Worm (Caenorhabditis elegans) whole organism, L4 larva: ENCODE results near the gene F53B2.8.
A peak's percentile ranks its signal among the peaks of the same experiment; 100 is the strongest.

Experiments used
- F44E2.7 ChIP-seq: fragments of 200-800 bp; sonication (Bioruptor generic); IDR thresholded peaks from 2 replicates; pipeline ENCODE4 v2.1.2; 2022; ENCODE audit warnings: missing genetic modification characterization, missing compliant biosample characterization
- T26A8.4 ChIP-seq: fragments of 200-800 bp; sonication (Bioruptor generic); IDR thresholded peaks from 2 replicates; pipeline ENCODE4 v1.3.6; 2022; ENCODE audit warnings: missing genetic modification characterization, missing compliant biosample characterization
- Y48G9A.11 ChIP-seq: fragments of 200-800 bp; sonication (Bioruptor generic); IDR thresholded peaks from 2 replicates; pipeline ENCODE4 v1.3.6; 2022; ENCODE audit warnings: missing genetic modification reagents, missing genetic modification characterization, missing compliant biosample characterization
- ZK337.2 ChIP-seq: fragments of 200-800 bp; sonication (Bioruptor generic); IDR thresholded peaks from 2 replicates; pipeline ENCODE4 v1.3.6; 2022; ENCODE audit warnings: missing genetic modification reagents, missing genetic modification characterization, missing compliant biosample characterization
- ZK546.5 ChIP-seq, 2 experiments: sonication (generic microtip); optimal IDR thresholded peaks; 2 replicates each; lab custom pipeline; 2017; ENCODE audit warnings: missing biosample characterization in 2 of 2, missing genetic modification characterization in 2 of 2
- aha-1 ChIP-seq: fragments of 150-350 bp; peaks from one replicate; lab custom pipeline; 2014; ENCODE audit warnings: missing biosample characterization, missing genetic modification characterization
- aly-2 ChIP-seq: sonication (generic microtip); optimal IDR thresholded peaks from 2 replicates; lab custom pipeline; 2018; ENCODE audit warnings: missing biosample characterization, missing genetic modification characterization
- ceh-28 ChIP-seq: fragments of 150-350 bp; optimal IDR thresholded peaks from 2 replicates; lab custom pipeline; 2014; ENCODE audit warnings: missing biosample characterization, missing genetic modification reagents, missing genetic modification characterization
- ces-1 ChIP-seq: fragments of 150-350 bp; sonication (generic microtip); optimal IDR thresholded peaks from 4 replicates; lab custom pipeline; 2014; ENCODE audit warnings: missing biosample characterization, missing genetic modification reagents, missing genetic modification characterization
- ctbp-1 ChIP-seq: fragments of 200-800 bp; sonication (Bioruptor generic); IDR thresholded peaks from 2 replicates; pipeline ENCODE4 v1.3.6; 2022; ENCODE audit warnings: missing genetic modification reagents, missing genetic modification characterization, missing compliant biosample characterization
- daf-16 ChIP-seq, 3 experiments: sonication (generic microtip); optimal IDR thresholded peaks; 2 replicates each; lab custom pipeline; 2016 to 2017; ENCODE audit warnings: missing genetic modification characterization in 3 of 3, missing genetic modification reagents in 3 of 3, mild to moderate bottlenecking in 2 of 3, missing compliant biosample characterization in 2 of 3, missing biosample characterization in 1 of 3, moderate library complexity in 1 of 3
- daf-19 ChIP-seq: fragments of 200-800 bp; sonication (Bioruptor generic); conservative IDR thresholded peaks from 2 replicates; pipeline ENCODE4 v1.3.6; 2022; ENCODE audit warnings: missing genetic modification characterization, missing compliant biosample characterization
- daf-8 ChIP-seq: fragments of 200-800 bp; sonication (Bioruptor generic); IDR thresholded peaks from 2 replicates; pipeline ENCODE4 v1.3.6; 2022; ENCODE audit warnings: missing genetic modification characterization, missing compliant biosample characterization
- dmd-6 ChIP-seq: fragments of 200-800 bp; sonication (Bioruptor generic); IDR thresholded peaks from 2 replicates; pipeline ENCODE4 v1.3.6; 2022; ENCODE audit warnings: missing genetic modification reagents, missing genetic modification characterization, missing compliant biosample characterization
- duxl-1 ChIP-seq: sonication (generic microtip); optimal IDR thresholded peaks from 2 replicates; lab custom pipeline; 2016; ENCODE audit warnings: mild to moderate bottlenecking, missing genetic modification characterization, moderate library complexity, missing compliant biosample characterization; ENCODE audit not compliant: poor library complexity
- dve-1 ChIP-seq: sonication (generic microtip); optimal IDR thresholded peaks from 2 replicates; lab custom pipeline; 2017; ENCODE audit warnings: antibody characterized with exemption, mild to moderate bottlenecking, missing genetic modification characterization, missing compliant biosample characterization; ENCODE audit not compliant: insufficient read depth
- egl-27 ChIP-seq: sonication (generic microtip); optimal IDR thresholded peaks from 3 replicates; lab custom pipeline; 2017; ENCODE audit warnings: missing biosample characterization, missing genetic modification reagents, missing genetic modification characterization
- egl-43 ChIP-seq: fragments of 200-800 bp; sonication (Bioruptor generic); IDR thresholded peaks from 2 replicates; pipeline ENCODE4 v1.3.6; 2022; ENCODE audit warnings: missing genetic modification reagents, missing genetic modification characterization, missing compliant biosample characterization
- fos-1 ChIP-seq: fragments of 150-350 bp; optimal IDR thresholded peaks from 2 replicates; lab custom pipeline; 2014; ENCODE audit warnings: missing biosample characterization, missing genetic modification characterization
- gei-8 ChIP-seq: fragments of 200-800 bp; sonication (Bioruptor generic); optimal IDR thresholded peaks from 2 replicates; lab custom pipeline; 2018; ENCODE audit warnings: mild to moderate bottlenecking, missing genetic modification characterization, missing compliant biosample characterization
- hlh-11 ChIP-seq: fragments of 200-800 bp; sonication (Bioruptor generic); optimal IDR thresholded peaks from 2 replicates; lab custom pipeline; 2018; ENCODE audit warnings: mild to moderate bottlenecking, missing genetic modification characterization, missing compliant biosample characterization
- hlh-30 ChIP-seq: sonication (generic microtip); optimal IDR thresholded peaks from 2 replicates; lab custom pipeline; 2017; ENCODE audit warnings: antibody characterized with exemption, mild to moderate bottlenecking, missing genetic modification characterization, missing compliant biosample characterization; ENCODE audit not compliant: insufficient read depth
- lin-1 ChIP-seq: fragments of 200-800 bp; sonication (Bioruptor generic); IDR thresholded peaks from 2 replicates; pipeline ENCODE4 v1.3.6; 2022; ENCODE audit warnings: missing genetic modification reagents, missing genetic modification characterization, missing compliant biosample characterization
- lin-13 ChIP-seq: fragments of 150-350 bp; optimal IDR thresholded peaks from 2 replicates; lab custom pipeline; 2014; ENCODE audit warnings: missing biosample characterization, missing genetic modification reagents, missing genetic modification characterization
- lin-15B ChIP-seq: fragments of 150-350 bp; sonication (generic microtip); optimal IDR thresholded peaks from 3 replicates; lab custom pipeline; 2014; ENCODE audit warnings: missing biosample characterization, missing genetic modification characterization
- lin-29 ChIP-seq: fragments of 200-800 bp; sonication (Bioruptor generic); IDR thresholded peaks from 2 replicates; pipeline ENCODE4 v1.3.6; 2022; ENCODE audit warnings: missing genetic modification reagents, missing genetic modification characterization, missing compliant biosample characterization
- lir-3 ChIP-seq: sonication (generic microtip); optimal IDR thresholded peaks from 2 replicates; lab custom pipeline; 2016; ENCODE audit warnings: mild to moderate bottlenecking, missing genetic modification characterization, missing compliant biosample characterization
- lsy-2 ChIP-seq, 2 experiments: fragments of 150-350 bp in 1 of 2; sonication (generic microtip) in 1 of 2; optimal IDR thresholded peaks; 2 replicates each; lab custom pipeline; 2014 to 2017; ENCODE audit warnings: missing biosample characterization in 2 of 2, missing genetic modification characterization in 2 of 2
- madf-9 ChIP-seq: fragments of 200-800 bp; sonication (Bioruptor generic); conservative IDR thresholded peaks from 2 replicates; pipeline ENCODE4 v1.3.6; 2022; ENCODE audit warnings: missing genetic modification reagents, missing genetic modification characterization, missing compliant biosample characterization
- mdt-29 ChIP-seq: fragments of 200-800 bp; sonication (Bioruptor generic); IDR thresholded peaks from 2 replicates; pipeline ENCODE4 v1.3.6; 2022; ENCODE audit warnings: missing genetic modification reagents, missing genetic modification characterization, missing compliant biosample characterization
- mep-1 ChIP-seq: fragments of 150-350 bp; sonication (generic microtip); optimal IDR thresholded peaks from 3 replicates; lab custom pipeline; 2014; ENCODE audit warnings: missing biosample characterization, missing genetic modification characterization
- mes-2 ChIP-seq: sonication (generic microtip); optimal IDR thresholded peaks from 2 replicates; lab custom pipeline; 2016; ENCODE audit warnings: missing genotype, mild to moderate bottlenecking, missing genetic modification characterization, missing compliant biosample characterization; ENCODE audit not compliant: poor library complexity, severe bottlenecking
- mxl-3 ChIP-seq: fragments of 200-800 bp; sonication (Bioruptor generic); optimal IDR thresholded peaks from 2 replicates; lab custom pipeline; 2018; ENCODE audit warnings: mild to moderate bottlenecking, missing genetic modification characterization, missing compliant biosample characterization
- nhr-10 ChIP-seq: fragments of 150-350 bp; optimal IDR thresholded peaks from 2 replicates; lab custom pipeline; 2014; ENCODE audit warnings: missing biosample characterization, missing genetic modification characterization
- nhr-102 ChIP-seq: sonication (generic microtip); optimal IDR thresholded peaks from 2 replicates; lab custom pipeline; 2016; ENCODE audit warnings: mild to moderate bottlenecking, missing genetic modification characterization, moderate library complexity, missing compliant biosample characterization
- nhr-11 ChIP-seq: fragments of 150-350 bp; optimal IDR thresholded peaks from 2 replicates; lab custom pipeline; 2014; ENCODE audit warnings: missing biosample characterization, missing genetic modification characterization
- nhr-28 ChIP-seq: fragments of 150-350 bp; optimal IDR thresholded peaks from 2 replicates; lab custom pipeline; 2014; ENCODE audit warnings: missing biosample characterization, missing genetic modification characterization
- nhr-48 ChIP-seq: sonication (generic microtip); optimal IDR thresholded peaks from 2 replicates; lab custom pipeline; 2016; ENCODE audit warnings: mild to moderate bottlenecking, missing genetic modification characterization, missing compliant biosample characterization
- nhr-6 ChIP-seq: fragments of 150-350 bp; optimal IDR thresholded peaks from 2 replicates; lab custom pipeline; 2014; ENCODE audit warnings: missing biosample characterization, missing genetic modification characterization
- nhr-77 ChIP-seq: fragments of 150-350 bp; optimal IDR thresholded peaks from 2 replicates; lab custom pipeline; 2014; ENCODE audit warnings: missing biosample characterization, missing genetic modification characterization
- php-3 ChIP-seq: fragments of 200-800 bp; sonication (Bioruptor generic); IDR thresholded peaks from 2 replicates; pipeline ENCODE4 v1.3.6; 2022; ENCODE audit warnings: missing genetic modification reagents, missing genetic modification characterization, missing compliant biosample characterization
- pqm-1 ChIP-seq: sonication (generic microtip); optimal IDR thresholded peaks from 2 replicates; lab custom pipeline; 2017; ENCODE audit warnings: missing biosample characterization, missing genetic modification characterization
- sdz-12 ChIP-seq: fragments of 200-800 bp; sonication (Bioruptor generic); optimal IDR thresholded peaks from 2 replicates; lab custom pipeline; 2018; ENCODE audit warnings: mild to moderate bottlenecking, missing genetic modification characterization, missing compliant biosample characterization
- snpc-4 ChIP-seq: fragments of 150-350 bp; optimal IDR thresholded peaks from 2 replicates; lab custom pipeline; 2014; ENCODE audit warnings: missing biosample characterization, missing genetic modification characterization
- tra-1 ChIP-seq: fragments of 200-800 bp; sonication (Bioruptor generic); IDR thresholded peaks from 2 replicates; pipeline ENCODE4 v1.3.6; 2022; ENCODE audit warnings: missing genetic modification reagents, missing genetic modification characterization, missing compliant biosample characterization
- unc-130 ChIP-seq: sonication (generic microtip); optimal IDR thresholded peaks from 2 replicates; lab custom pipeline; 2016; ENCODE audit warnings: missing genetic modification reagents, missing genetic modification characterization, missing compliant biosample characterization
- unc-39 ChIP-seq: sonication (generic microtip); optimal IDR thresholded peaks from 2 replicates; lab custom pipeline; 2017; ENCODE audit warnings: missing biosample characterization, missing genetic modification characterization
- unc-62 ChIP-seq, 3 experiments: fragments of 150-350 bp in 1 of 3; sonication (generic microtip); optimal IDR thresholded peaks in 2 of 3; peaks in 1 of 3; 1 replicate in 1 of 3; 2 replicates in 2 of 3; lab custom pipeline; 2014 to 2017; ENCODE audit warnings: missing biosample characterization in 3 of 3, missing genetic modification characterization in 3 of 3, missing genetic modification reagents in 3 of 3, missing genotype in 1 of 3
- vab-7 ChIP-seq: fragments of 200-800 bp; sonication (Bioruptor generic); IDR thresholded peaks from 2 replicates; pipeline ENCODE4 v1.3.6; 2022; ENCODE audit warnings: missing genetic modification reagents, missing genetic modification characterization, missing compliant biosample characterization
- zip-11 ChIP-seq: fragments of 200-800 bp; sonication (Bioruptor generic); IDR thresholded peaks from 2 replicates; pipeline ENCODE4 v1.3.6; 2022; ENCODE audit warnings: missing genetic modification characterization, missing compliant biosample characterization
- ztf-7 ChIP-seq: fragments of 150-350 bp; optimal IDR thresholded peaks from 2 replicates; lab custom pipeline; 2014; ENCODE audit warnings: missing biosample characterization, missing genetic modification characterization

The F53B2.8 gene

ce11 chrIV:12527217-12527616, at the start of gene F53B2.8:
TSS of gene F53B2.8 (minus strand) at chrIV:12527396.
- TF ChIP-seq nhr-48 (peak; percentile 23), mxl-3 (peak; percentile 10), pqm-1 (tag; lab: Kevin White, UChicago) (peak; percentile 88), egl-43 (GFP tag; lab: Robert Waterston, UW) (no peak), lsy-2 (tag; optimal IDR thresholded peaks at IDR 0.05; lab: Kevin White, UChicago) (peak; percentile 17 to 37), nhr-6 (tag; lab: Kevin White, UChicago) (peak; percentile 95), unc-39 (no peak), zip-11 (no peak), lin-15B (tag; lab: Kevin White, UChicago) (no peak), ces-1 (GFP tag; lab: Kevin White, UChicago) (no peak), daf-16 (GFP tag; optimal IDR thresholded peaks at IDR 0.05; lab: Kevin White, UChicago) (peak in 1 of 2 experiments; percentile 40), daf-16 (tag; optimal IDR thresholded peaks at IDR 0.05; lab: Kevin White, UChicago) (peak; percentile 98), mes-2 (tag; lab: Kevin White, UChicago) (peak; percentile 52), T26A8.4 (no peak), daf-19 (no peak), madf-9 (GFP tag; lab: Robert Waterston, UW) (no peak), sdz-12 (GFP tag; lab: Kevin White, UChicago) (no peak), unc-62 (GFP tag; optimal IDR thresholded peaks at IDR 0.05 in 1 of 2; lab: Kevin White, UChicago) (peak in 1 of 2 experiments; percentile 26), unc-62 (tag; optimal IDR thresholded peaks at IDR 0.05; lab: Kevin White, UChicago) (no peak), unc-130 (no peak), aly-2 (no peak), ZK546.5 (tag; optimal IDR thresholded peaks at IDR 0.05; lab: Kevin White, UChicago) (no peak), tra-1 (no peak), dmd-6 (GFP tag; lab: Robert Waterston, UW) (peak; percentile 81), php-3 (0 out of 2 replicates have a peak, but pooled peaks have one; percentile 38), hlh-30 (tag; lab: Kevin White, UChicago) (peak; percentile 67), lin-13 (GFP tag; lab: Kevin White, UChicago) (no peak), lir-3 (no peak), ztf-7 (tag; lab: Kevin White, UChicago) (peak; percentile 53), fos-1 (tag; lab: Kevin White, UChicago) (no peak), dve-1 (tag; lab: Kevin White, UChicago) (peak; percentile 73), ceh-28 (no peak), nhr-11 (tag; lab: Kevin White, UChicago) (peak; percentile 10), egl-27 (tag; lab: Kevin White, UChicago) (no peak), nhr-28 (tag; lab: Kevin White, UChicago) (peak; percentile 99), mdt-29 (GFP tag; lab: Robert Waterston, UW) (no peak), nhr-10 (no peak), nhr-102 (peak; percentile 37), nhr-77 (tag; lab: Kevin White, UChicago) (peak; percentile 56), ZK337.2 (GFP tag; lab: Robert Waterston, UW) (no peak), hlh-11 (tag; lab: Kevin White, UChicago) (peak; percentile 75), vab-7 (GFP tag; lab: Robert Waterston, UW) (no peak), lin-29 (GFP tag; lab: Robert Waterston, UW) (no peak), F44E2.7 (no peak), mep-1 (no peak), daf-8 (GFP tag; lab: Robert Waterston, UW) (no peak), lin-1 (peak; percentile 48; the same call in 1 of the 2 replicates), Y48G9A.11 (no peak), gei-8 (GFP tag; lab: Kevin White, UChicago) (no peak), duxl-1 (no peak), snpc-4 (tag; lab: Kevin White, UChicago) (no peak), aha-1 (tag; lab: Kevin White, UChicago) (no peak), ctbp-1 (no peak)
